Worm (Caenorhabditis elegans): ENCODE data around the gene rps-5.

- TF ChIP-seq him-1 (tag; optimal IDR thresholded peaks at IDR 0.05) (no peak), W03F9.2 (tag; optimal IDR thresholded peaks at IDR 0.05) (no peak), dao-5 (tag; optimal IDR thresholded peaks at IDR 0.05) (no peak)
Observed at ce11 chrIV:11078482-11078881, 32.4 kb downstream of the rps-5 start, which contains the start of gene Y5F2A.4.
